Fruit fly (Drosophila melanogaster): ENCODE results near the gene CG4836.
A peak's percentile ranks its signal among the peaks of the same experiment; 100 is the strongest.

- TF ChIP-seq achi (GFP tag; optimal IDR thresholded peaks at IDR 0.05) (no peak), salr (GFP tag; optimal IDR thresholded peaks at IDR 0.05) (no peak), CG32006 (GFP tag; optimal IDR thresholded peaks at IDR 0.05) (no peak), CG6808 (GFP tag; optimal IDR thresholded peaks at IDR 0.05) (peak; percentile 42), dsx (GFP tag; optimal IDR thresholded peaks at IDR 0.05; ENCODE audit: poor library complexity, severe bottlenecking) (no peak), CG34406 (GFP tag; optimal IDR thresholded peaks at IDR 0.05) (no peak), CG6276 (GFP tag; optimal IDR thresholded peaks at IDR 0.05) (peak; percentile 39), Smox (GFP tag; optimal IDR thresholded peaks at IDR 0.05) (no peak), Lpt (GFP tag; optimal IDR thresholded peaks at IDR 0.05) (no peak), Hr4 (GFP tag; optimal IDR thresholded peaks at IDR 0.05) (no peak), CG16779 (tag; optimal IDR thresholded peaks at IDR 0.05) (peak; percentile 39), pdm3 (GFP tag; optimal IDR thresholded peaks at IDR 0.05) (no peak)
Measured at dm6 chr3R:20007399-20008285, 6.0 kb upstream of the CG4836 start.
